Worm (Caenorhabditis elegans) whole organism, young adult: ENCODE results near the gene B0250.5.

Source experiments
- B0035.1 ChIP-seq: sonication (generic microtip); optimal IDR thresholded peaks from 2 replicates; lab custom pipeline; 2016; ENCODE audit warnings: missing genetic modification characterization, mild to moderate bottlenecking, missing compliant biosample characterization, missing genotype, missing genetic modification reagents
- B0336.3 ChIP-seq: fragments of 200-800 bp; sonication (Bioruptor generic); IDR thresholded peaks from 2 replicates; pipeline ENCODE4 v1.3.6; 2022; ENCODE audit warnings: missing genetic modification characterization, missing compliant biosample characterization
- D2030.7 ChIP-seq: fragments of 200-800 bp; sonication (Bioruptor generic); IDR thresholded peaks from 2 replicates; pipeline ENCODE4 v1.3.6; 2022; ENCODE audit warnings: missing genetic modification reagents, missing genetic modification characterization, missing compliant biosample characterization
- F52B5.7 ChIP-seq: sonication (generic microtip); optimal IDR thresholded peaks from 2 replicates; lab custom pipeline; 2016; ENCODE audit warnings: mild to moderate bottlenecking, missing genetic modification characterization, missing compliant biosample characterization
- F55B11.4 ChIP-seq: sonication (generic microtip); optimal IDR thresholded peaks from 2 replicates; lab custom pipeline; 2016; ENCODE audit warnings: missing compliant biosample characterization, missing genetic modification characterization, borderline replicate concordance; ENCODE audit not compliant: insufficient read depth
- F57A8.1 ChIP-seq: fragments of 200-800 bp; sonication (Bioruptor generic); optimal IDR thresholded peaks from 2 replicates; lab custom pipeline; 2018; ENCODE audit warnings: mild to moderate bottlenecking, missing genetic modification characterization, moderate library complexity, missing compliant biosample characterization
- K12H6.12 ChIP-seq: fragments of 200-800 bp; sonication (Bioruptor generic); optimal IDR thresholded peaks from 2 replicates; lab custom pipeline; 2018; ENCODE audit warnings: mild to moderate bottlenecking, missing genetic modification characterization, missing compliant biosample characterization
- Y53F4B.3 ChIP-seq: fragments of 200-800 bp; sonication (Bioruptor generic); IDR thresholded peaks from 2 replicates; pipeline ENCODE4 v1.3.6; 2022; ENCODE audit warnings: missing genetic modification reagents, missing genetic modification characterization, missing compliant biosample characterization
- ZK185.1 ChIP-seq: sonication (generic microtip); optimal IDR thresholded peaks from 2 replicates; lab custom pipeline; 2016; ENCODE audit warnings: mild to moderate bottlenecking, missing genetic modification characterization, missing compliant biosample characterization; ENCODE audit not compliant: poor library complexity, severe bottlenecking
- akir-1 ChIP-seq: fragments of 200-800 bp; sonication (Bioruptor generic); optimal IDR thresholded peaks from 2 replicates; lab custom pipeline; 2018; ENCODE audit warnings: mild to moderate bottlenecking, missing genetic modification characterization, moderate library complexity, missing compliant biosample characterization
- ama-1 ChIP-seq, 3 experiments: fragments of 150-350 bp in 1 of 3; sonication (generic microtip) in 2 of 3; optimal IDR thresholded peaks; 2 replicates each; lab custom pipeline; 2014 to 2018; ENCODE audit warnings: missing biosample characterization in 2 of 3, missing genetic modification characterization in 2 of 3, missing genetic modification reagents in 2 of 3
- aptf-2 ChIP-seq: fragments of 200-800 bp; sonication (Bioruptor generic); conservative IDR thresholded peaks from 2 replicates; pipeline ENCODE4 v1.3.6; 2022; ENCODE audit warnings: missing genetic modification reagents, missing genetic modification characterization, missing compliant biosample characterization
- aptf-3 ChIP-seq: fragments of 200-800 bp; sonication (Bioruptor generic); IDR thresholded peaks from 2 replicates; pipeline ENCODE4 v1.3.6; 2022; ENCODE audit warnings: missing genetic modification characterization, missing compliant biosample characterization
- athp-1 ChIP-seq: sonication (generic microtip); optimal IDR thresholded peaks from 2 replicates; lab custom pipeline; 2017; ENCODE audit warnings: mild to moderate bottlenecking, missing genetic modification characterization, missing compliant biosample characterization
- attf-5 ChIP-seq: fragments of 200-800 bp; sonication (Bioruptor generic); optimal IDR thresholded peaks from 2 replicates; lab custom pipeline; 2018; ENCODE audit warnings: mild to moderate bottlenecking, missing genetic modification characterization, missing compliant biosample characterization
- cebp-1 ChIP-seq, 2 experiments: fragments of 200-800 bp in 1 of 2; sonication (Bioruptor generic) in 1 of 2; sonication (generic microtip) in 1 of 2; IDR thresholded peaks in 1 of 2; optimal IDR thresholded peaks in 1 of 2; 2 replicates each; pipeline versions ENCODE4 v1.3.6 to Lab custom; 2017 to 2022; ENCODE audit warnings: missing compliant biosample characterization in 2 of 2, missing genetic modification characterization in 2 of 2, mild to moderate bottlenecking in 1 of 2, missing genetic modification reagents in 1 of 2, moderate library complexity in 1 of 2
- cebp-2 ChIP-seq: fragments of 200-800 bp; sonication (Bioruptor generic); IDR thresholded peaks from 2 replicates; pipeline ENCODE4 v1.3.6; 2022; ENCODE audit warnings: missing genetic modification characterization, missing compliant biosample characterization
- ceh-100 ChIP-seq: fragments of 200-800 bp; sonication (Bioruptor generic); IDR thresholded peaks from 2 replicates; pipeline ENCODE4 v1.3.6; 2022; ENCODE audit warnings: missing genetic modification reagents, missing genetic modification characterization, missing compliant biosample characterization
- ceh-27 ChIP-seq: fragments of 200-800 bp; sonication (Bioruptor generic); optimal IDR thresholded peaks from 2 replicates; lab custom pipeline; 2018; ENCODE audit warnings: mild to moderate bottlenecking, missing genetic modification characterization, moderate library complexity, missing compliant biosample characterization
- chd-7 ChIP-seq: sonication (generic microtip); optimal IDR thresholded peaks from 2 replicates; lab custom pipeline; 2016; ENCODE audit warnings: mild to moderate bottlenecking, missing genetic modification characterization, moderate library complexity, missing compliant biosample characterization
- egl-18 ChIP-seq: fragments of 200-800 bp; sonication (Bioruptor generic); IDR thresholded peaks from 2 replicates; pipeline ENCODE4 v1.3.6; 2022; ENCODE audit warnings: missing genetic modification reagents, missing genetic modification characterization, missing compliant biosample characterization
- fkh-3 ChIP-seq: sonication (generic microtip); optimal IDR thresholded peaks from 2 replicates; lab custom pipeline; 2016; ENCODE audit warnings: mild to moderate bottlenecking, missing genetic modification characterization, missing compliant biosample characterization
- hlh-26 ChIP-seq: fragments of 200-800 bp; sonication (Bioruptor generic); conservative IDR thresholded peaks from 2 replicates; pipeline ENCODE4 v1.3.6; 2022; ENCODE audit warnings: missing genetic modification reagents, missing genetic modification characterization, missing compliant biosample characterization
- lag-1 ChIP-seq: fragments of 200-800 bp; sonication (Bioruptor generic); IDR thresholded peaks from 2 replicates; pipeline ENCODE4 v1.3.6; 2022; ENCODE audit warnings: missing genetic modification reagents, missing genetic modification characterization, missing compliant biosample characterization
- let-607 ChIP-seq, 2 experiments: fragments of 200-800 bp in 1 of 2; sonication (Bioruptor generic) in 1 of 2; sonication (generic microtip) in 1 of 2; optimal IDR thresholded peaks; 2 replicates each; lab custom pipeline; 2016 to 2018; ENCODE audit warnings: mild to moderate bottlenecking in 2 of 2, missing compliant biosample characterization in 2 of 2, missing genetic modification characterization in 2 of 2, moderate library complexity in 2 of 2, missing genotype in 1 of 2
- lin-35 ChIP-seq, 3 experiments: fragments of 150-350 bp in 2 of 3; sonication (generic microtip) in 1 of 3; optimal IDR thresholded peaks; 2 replicates each; lab custom pipeline; 2014 to 2018; ENCODE audit warnings: missing biosample characterization in 3 of 3, missing genetic modification characterization in 3 of 3, missing genetic modification reagents in 3 of 3
- lin-40 ChIP-seq: sonication (generic microtip); optimal IDR thresholded peaks from 2 replicates; lab custom pipeline; 2016; ENCODE audit warnings: missing genetic modification characterization, mild to moderate bottlenecking, missing compliant biosample characterization, missing genotype, missing genetic modification reagents
- lin-54 ChIP-seq: fragments of 200-800 bp; sonication (Bioruptor generic); optimal IDR thresholded peaks from 2 replicates; lab custom pipeline; 2018; ENCODE audit warnings: mild to moderate bottlenecking, missing genetic modification characterization, missing compliant biosample characterization
- lir-1 ChIP-seq: fragments of 200-800 bp; sonication (Bioruptor generic); conservative IDR thresholded peaks from 2 replicates; pipeline ENCODE4 v1.3.6; 2022; ENCODE audit warnings: missing genetic modification reagents, missing genetic modification characterization, missing compliant biosample characterization
- lsl-1 ChIP-seq: fragments of 200-800 bp; sonication (Bioruptor generic); optimal IDR thresholded peaks from 2 replicates; lab custom pipeline; 2018; ENCODE audit warnings: mild to moderate bottlenecking, missing genetic modification characterization, moderate library complexity, missing compliant biosample characterization
- lsy-27 ChIP-seq: sonication (generic microtip); optimal IDR thresholded peaks from 2 replicates; lab custom pipeline; 2017; ENCODE audit warnings: missing genetic modification characterization, mild to moderate bottlenecking, missing compliant biosample characterization, antibody characterized with exemption, missing genotype, borderline replicate concordance; ENCODE audit not compliant: insufficient read depth
- madf-8 ChIP-seq: fragments of 200-800 bp; sonication (Bioruptor generic); conservative IDR thresholded peaks from 2 replicates; pipeline ENCODE4 v1.3.6; 2022; ENCODE audit warnings: missing genetic modification reagents, missing genetic modification characterization, missing compliant biosample characterization
- mxl-1 ChIP-seq: sonication (generic microtip); optimal IDR thresholded peaks from 2 replicates; lab custom pipeline; 2016; ENCODE audit warnings: missing genetic modification characterization, missing compliant biosample characterization
- nfya-2 ChIP-seq: fragments of 200-800 bp; sonication (Bioruptor generic); IDR thresholded peaks from 2 replicates; pipeline ENCODE4 v1.3.6; 2022; ENCODE audit warnings: missing genetic modification reagents, missing genetic modification characterization, missing compliant biosample characterization
- nhr-179 ChIP-seq: sonication (generic microtip); optimal IDR thresholded peaks from 2 replicates; lab custom pipeline; 2016; ENCODE audit warnings: mild to moderate bottlenecking, missing genetic modification characterization, missing compliant biosample characterization
- nhr-90 ChIP-seq: sonication (generic microtip); optimal IDR thresholded peaks from 2 replicates; lab custom pipeline; 2016; ENCODE audit warnings: missing genotype, mild to moderate bottlenecking, missing genetic modification characterization, missing compliant biosample characterization
- rcor-1 ChIP-seq: fragments of 200-800 bp; sonication (Bioruptor generic); IDR thresholded peaks from 2 replicates; pipeline ENCODE4 v1.3.6; 2022; ENCODE audit warnings: missing genetic modification reagents, missing genetic modification characterization, missing compliant biosample characterization
- sdz-38 ChIP-seq: sonication (generic microtip); optimal IDR thresholded peaks from 2 replicates; lab custom pipeline; 2016; ENCODE audit warnings: missing genotype, missing genetic modification characterization, missing compliant biosample characterization
- sea-2 ChIP-seq: fragments of 200-800 bp; sonication (Bioruptor generic); IDR thresholded peaks from 2 replicates; pipeline ENCODE4 v1.3.6; 2022; ENCODE audit warnings: missing genetic modification characterization, missing compliant biosample characterization
- snpc-3.4 ChIP-seq: sonication (generic microtip); optimal IDR thresholded peaks from 2 replicates; lab custom pipeline; 2017; ENCODE audit warnings: missing genetic modification characterization, mild to moderate bottlenecking, missing compliant biosample characterization, antibody characterized with exemption, moderate library complexity, missing genotype, missing genetic modification reagents
- snpc-4 ChIP-seq, 5 experiments: fragments of 150-350 bp in 1 of 5; sonication (generic microtip) in 4 of 5; optimal IDR thresholded peaks; 2 replicates each; lab custom pipeline; 2014 to 2018; ENCODE audit warnings: missing genetic modification characterization in 5 of 5, missing biosample characterization in 3 of 5, antibody characterized with exemption in 2 of 5, mild to moderate bottlenecking in 2 of 5, missing compliant biosample characterization in 2 of 5, missing genotype in 2 of 5, moderate library complexity in 2 of 5, missing genetic modification reagents in 1 of 5
- somi-1 ChIP-seq: fragments of 200-800 bp; sonication (Bioruptor generic); optimal IDR thresholded peaks from 2 replicates; lab custom pipeline; 2018; ENCODE audit warnings: mild to moderate bottlenecking, missing genetic modification characterization, missing compliant biosample characterization
- sptf-2 ChIP-seq: fragments of 200-800 bp; sonication (Bioruptor generic); optimal IDR thresholded peaks from 2 replicates; lab custom pipeline; 2018; ENCODE audit warnings: mild to moderate bottlenecking, missing genetic modification characterization, missing compliant biosample characterization
- ztf-26 ChIP-seq: sonication (generic microtip); optimal IDR thresholded peaks from 2 replicates; lab custom pipeline; 2017; ENCODE audit warnings: missing genetic modification characterization, missing compliant biosample characterization
- ztf-28 ChIP-seq: fragments of 200-800 bp; sonication (Bioruptor generic); IDR thresholded peaks from 2 replicates; pipeline ENCODE4 v1.3.6; 2022; ENCODE audit warnings: missing genetic modification reagents, missing genetic modification characterization, missing compliant biosample characterization
- ztf-3 ChIP-seq: fragments of 200-800 bp; sonication (Bioruptor generic); optimal IDR thresholded peaks from 2 replicates; lab custom pipeline; 2018; ENCODE audit warnings: mild to moderate bottlenecking, missing genetic modification characterization, missing compliant biosample characterization
- ztf-6 ChIP-seq: fragments of 200-800 bp; sonication (Bioruptor generic); IDR thresholded peaks from 2 replicates; pipeline ENCODE4 v1.3.6; 2022; ENCODE audit warnings: missing genetic modification reagents, missing genetic modification characterization, missing compliant biosample characterization

Gene B0250.5

DNA sequence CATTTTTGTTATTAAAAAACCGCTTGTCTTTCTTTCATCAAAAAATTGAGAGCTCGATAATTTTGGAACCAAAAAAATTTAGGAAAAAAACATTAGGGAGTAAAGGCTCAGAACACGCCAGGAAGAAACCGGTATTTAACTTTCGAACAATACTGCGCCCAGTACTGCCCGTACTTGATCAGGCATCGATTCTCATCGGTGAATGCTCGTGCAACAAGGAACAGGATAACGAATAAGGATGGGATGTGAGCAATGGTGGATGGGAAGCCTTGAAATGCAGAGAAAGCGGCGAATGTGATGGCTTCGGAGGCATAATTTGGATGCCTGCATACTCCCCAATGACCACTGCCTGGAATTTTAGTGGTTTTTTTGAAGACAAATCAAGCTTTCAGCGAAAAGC lies 12.9 kb upstream of the B0250.5 start (continued):
- TF ChIP-seq ztf-28 (GFP tag; lab: Robert Waterston, UW) = no peak
- TF ChIP-seq B0035.1 (tag; lab: Kevin White, UChicago) = no peak
- no peak for TF ChIP-seq madf-8 (GFP tag; lab: Robert Waterston, UW)
- no peak for TF ChIP-seq nfya-2 (GFP tag; lab: Robert Waterston, UW)
- no peak for TF ChIP-seq mxl-1 (tag; lab: Kevin White, UChicago)
- no peak for TF ChIP-seq ama-1 (optimal IDR thresholded peaks at IDR 0.05; lab: Kevin White, UChicago)
- no peak for TF ChIP-seq ama-1 (GFP tag; optimal IDR thresholded peaks at IDR 0.05; lab: Kevin White, UChicago)
- no peak for TF ChIP-seq F55B11.4 (tag; lab: Kevin White, UChicago)
- TF ChIP-seq ZK185.1 (tag; lab: Kevin White, UChicago) = no peak
- no peak for TF ChIP-seq snpc-3.4 (tag; lab: Kevin White, UChicago)
- TF ChIP-seq ceh-100 (GFP tag; lab: Robert Waterston, UW) = no peak
- no peak for TF ChIP-seq K12H6.12 (tag; lab: Kevin White, UChicago)
- no peak for TF ChIP-seq fkh-3
- peak; percentile 30; the same call in 1 of the 2 replicates for TF ChIP-seq D2030.7
- TF ChIP-seq ceh-27 (GFP tag; lab: Kevin White, UChicago) = no peak
- no peak for TF ChIP-seq ztf-26 (tag; lab: Kevin White, UChicago)
- no peak for TF ChIP-seq sea-2 (GFP tag; lab: Robert Waterston, UW)
- no peak for TF ChIP-seq ztf-6 (GFP tag; lab: Robert Waterston, UW)
- no peak for TF ChIP-seq athp-1 (tag; lab: Kevin White, UChicago)
- no peak for TF ChIP-seq F57A8.1 (GFP tag; lab: Kevin White, UChicago)
- TF ChIP-seq F52B5.7 = no peak
- no peak for TF ChIP-seq Y53F4B.3 (GFP tag; lab: Robert Waterston, UW)
- TF ChIP-seq rcor-1 (GFP tag; lab: Robert Waterston, UW) = peak; percentile 69
- no peak for TF ChIP-seq somi-1 (GFP tag; lab: Kevin White, UChicago)
- TF ChIP-seq sdz-38 (tag; lab: Kevin White, UChicago) = no peak
- TF ChIP-seq lin-54 (GFP tag; lab: Kevin White, UChicago) = peak; percentile 43
- TF ChIP-seq lin-40 = no peak
- no peak for TF ChIP-seq nhr-179 (tag; lab: Kevin White, UChicago)
- no peak for TF ChIP-seq lsy-27 (tag; lab: Kevin White, UChicago)
- no peak for TF ChIP-seq sptf-2
- TF ChIP-seq lsl-1 (GFP tag; lab: Kevin White, UChicago) = no peak
- TF ChIP-seq cebp-2 (GFP tag; lab: Robert Waterston, UW) = no peak
- no peak for TF ChIP-seq snpc-4 (GFP tag; optimal IDR thresholded peaks at IDR 0.05; lab: Kevin White, UChicago)
- TF ChIP-seq snpc-4 (tag; optimal IDR thresholded peaks at IDR 0.05; lab: Kevin White, UChicago) = no peak
- TF ChIP-seq lir-1 = no peak
- no peak for TF ChIP-seq nhr-90 (tag; lab: Kevin White, UChicago)
- TF ChIP-seq ztf-3 (GFP tag; lab: Kevin White, UChicago) = no peak
- no peak for TF ChIP-seq egl-18 (GFP tag; lab: Robert Waterston, UW)
- peak; percentile 66 for TF ChIP-seq B0336.3 (GFP tag; lab: Robert Waterston, UW)
- TF ChIP-seq hlh-26 (GFP tag; lab: Robert Waterston, UW) = no peak
- TF ChIP-seq lag-1 (GFP tag; lab: Robert Waterston, UW) = no peak
- TF ChIP-seq attf-5 (GFP tag; lab: Kevin White, UChicago) = no peak
- no peak for TF ChIP-seq lin-35 (GFP tag; optimal IDR thresholded peaks at IDR 0.05; lab: Kevin White, UChicago)
- TF ChIP-seq aptf-3 (GFP tag; lab: Robert Waterston, UW) = peak; percentile 89; the same call in 1 of the 2 replicates
- no peak for TF ChIP-seq aptf-2 (GFP tag; lab: Robert Waterston, UW)
- TF ChIP-seq chd-7 = no peak
- no peak for TF ChIP-seq cebp-1 (GFP tag; IDR thresholded peaks at IDR 0.05; lab: Robert Waterston, UW)
- TF ChIP-seq cebp-1 (tag; optimal IDR thresholded peaks at IDR 0.05; lab: Kevin White, UChicago) = peak; percentile 4
- no peak for TF ChIP-seq akir-1 (GFP tag; lab: Kevin White, UChicago)
- TF ChIP-seq let-607 (tag; optimal IDR thresholded peaks at IDR 0.05; lab: Kevin White, UChicago) = no peak
